Fruit fly (Drosophila melanogaster) whole organism, embryonic: ENCODE results near the gene spirit.

Experiments
- CG5953 ChIP-seq: fragments of 200-800 bp; sonication (Bioruptor generic); IDR thresholded peaks from 2 replicates; pipeline ENCODE4 v1.3.6; 2022; ENCODE audit warnings: missing biosample characterization, missing genetic modification characterization
- emc ChIP-seq: fragments of 200-800 bp; sonication (Bioruptor generic); optimal IDR thresholded peaks from 2 replicates; lab custom pipeline; 2016; ENCODE audit warnings: missing biosample characterization, missing genetic modification characterization
- fd3F ChIP-seq: fragments of 200-800 bp; sonication (Bioruptor generic); optimal IDR thresholded peaks from 2 replicates; lab custom pipeline; 2018; ENCODE audit warnings: missing biosample characterization, mild to moderate bottlenecking, missing genetic modification characterization, moderate library complexity
- sc ChIP-seq, 3 experiments: fragments of >200 bp in 2 of 3; fragments of 200-800 bp in 1 of 3; sonication (Bioruptor generic) in 1 of 3; optimal IDR thresholded peaks; 2 replicates in 2 of 3; 3 replicates in 1 of 3; lab custom pipeline; 2017; ENCODE audit warnings: mild to moderate bottlenecking in 1 of 3, missing biosample characterization in 1 of 3, missing genetic modification characterization in 1 of 3, missing genetic modification reagents in 1 of 3

- no peak for TF ChIP-seq fd3F (GFP tag; lab: Kevin White, UChicago)
- TF ChIP-seq CG5953, result no peak
- TF ChIP-seq sc (optimal IDR thresholded peaks at IDR 0.05; lab: Kevin White, UChicago), result no peak
- no peak for TF ChIP-seq sc (GFP tag; optimal IDR thresholded peaks at IDR 0.05; lab: Kevin White, UChicago)
- no peak for TF ChIP-seq emc (GFP tag; lab: Kevin White, UChicago)
Observed at dm6 chrX:8534321-8534661, 39.1 kb downstream of the spirit start.
